Fruit fly (Drosophila melanogaster) whole organism, embryonic: ENCODE results near the gene CG9008.

Experiments
- Abd-B ChIP-seq: fragments of 200-800 bp; sonication (Bioruptor generic); optimal IDR thresholded peaks from 2 replicates; lab custom pipeline; 2018; ENCODE audit warnings: missing biosample characterization, mild to moderate bottlenecking, missing genetic modification characterization, moderate library complexity
- BEAF-32 ChIP-seq: fragments of 200-800 bp; sonication (Bioruptor generic); optimal IDR thresholded peaks from 3 replicates; lab custom pipeline; 2017; ENCODE audit warnings: missing biosample characterization, missing genetic modification characterization, mild to moderate bottlenecking, moderate library complexity, missing genetic modification reagents
- Bdp1 ChIP-seq: fragments of 200-800 bp; sonication (Bioruptor generic); optimal IDR thresholded peaks from 3 replicates; lab custom pipeline; 2016; ENCODE audit warnings: missing biosample characterization, missing genetic modification characterization
- C15 ChIP-seq: fragments of 200-800 bp; sonication (Bioruptor generic); IDR thresholded peaks from 3 replicates; pipeline ENCODE4 v1.3.6; 2022; ENCODE audit warnings: missing biosample characterization, missing genetic modification characterization
- CG10431 ChIP-seq: fragments of 200-800 bp; sonication (Bioruptor generic); optimal IDR thresholded peaks from 3 replicates; lab custom pipeline; 2018; ENCODE audit warnings: missing biosample characterization, mild to moderate bottlenecking, missing genetic modification characterization
- CG10979 ChIP-seq: fragments of 200-800 bp; sonication (Bioruptor generic); optimal IDR thresholded peaks from 2 replicates; lab custom pipeline; 2018; ENCODE audit warnings: missing biosample characterization, mild to moderate bottlenecking, missing genetic modification characterization, moderate library complexity
- CG14050 ChIP-seq: fragments of 200-800 bp; sonication (Bioruptor generic); IDR thresholded peaks from 3 replicates; pipeline ENCODE4 v1.3.6; 2022; ENCODE audit warnings: missing biosample characterization, missing genetic modification characterization
- CG15696 ChIP-seq: fragments of 200-800 bp; sonication (Bioruptor generic); optimal IDR thresholded peaks from 2 replicates; lab custom pipeline; 2019; ENCODE audit warnings: missing biosample characterization, mild to moderate bottlenecking, missing genetic modification characterization, moderate library complexity
- CG16815 ChIP-seq: fragments of 200-800 bp; sonication (Bioruptor generic); optimal IDR thresholded peaks from 3 replicates; lab custom pipeline; 2017; ENCODE audit warnings: missing biosample characterization, mild to moderate bottlenecking, missing genetic modification characterization
- CG17568 ChIP-seq: fragments of 200-800 bp; sonication (Bioruptor generic); optimal IDR thresholded peaks from 2 replicates; lab custom pipeline; 2018; ENCODE audit warnings: missing biosample characterization, mild to moderate bottlenecking, missing genetic modification characterization, moderate library complexity
- CG18619 ChIP-seq: fragments of 200-800 bp; sonication (Bioruptor generic); optimal IDR thresholded peaks from 3 replicates; lab custom pipeline; 2017; ENCODE audit warnings: missing biosample characterization, mild to moderate bottlenecking, missing genetic modification characterization
- CG2875 ChIP-seq: fragments of 200-800 bp; sonication (Bioruptor generic); optimal IDR thresholded peaks from 2 replicates; lab custom pipeline; 2017; ENCODE audit warnings: missing biosample characterization, mild to moderate bottlenecking, missing genetic modification characterization, missing genetic modification reagents
- CG32772 ChIP-seq: fragments of 200-800 bp; sonication (Bioruptor generic); IDR thresholded peaks from 2 replicates; pipeline ENCODE4 v1.3.6; 2022; ENCODE audit warnings: missing biosample characterization, missing genetic modification characterization
- CG33213 ChIP-seq: fragments of 200-800 bp; sonication (Bioruptor generic); optimal IDR thresholded peaks from 3 replicates; lab custom pipeline; 2016; ENCODE audit warnings: missing biosample characterization, missing genetic modification characterization
- CG3407 ChIP-seq: fragments of 200-800 bp; sonication (Bioruptor generic); optimal IDR thresholded peaks from 2 replicates; lab custom pipeline; 2018; ENCODE audit warnings: missing biosample characterization, mild to moderate bottlenecking, missing genetic modification characterization
- CG34224 ChIP-seq: fragments of 200-800 bp; sonication (Bioruptor generic); IDR thresholded peaks from 3 replicates; pipeline ENCODE4 v1.3.6; 2022; ENCODE audit warnings: missing biosample characterization, missing genetic modification characterization; ENCODE audit not compliant: partially characterized antibody
- CG3995 ChIP-seq: fragments of 200-800 bp; sonication (Bioruptor generic); optimal IDR thresholded peaks from 3 replicates; lab custom pipeline; 2016; ENCODE audit warnings: missing biosample characterization, missing genetic modification characterization
- CG4282 ChIP-seq: fragments of 200-800 bp; sonication (Bioruptor generic); optimal IDR thresholded peaks from 2 replicates; lab custom pipeline; 2016; ENCODE audit warnings: missing biosample characterization, missing genetic modification characterization
- CG7556 ChIP-seq: fragments of 200-800 bp; sonication (Bioruptor generic); optimal IDR thresholded peaks from 2 replicates; lab custom pipeline; 2017; ENCODE audit warnings: missing biosample characterization, mild to moderate bottlenecking, missing genetic modification characterization
- CG8478 ChIP-seq: fragments of >200 bp; optimal IDR thresholded peaks from 2 replicates; lab custom pipeline; 2018
- CG9797 ChIP-seq: fragments of 200-800 bp; sonication (Bioruptor generic); optimal IDR thresholded peaks from 3 replicates; lab custom pipeline; 2018; ENCODE audit warnings: missing biosample characterization, mild to moderate bottlenecking, missing genetic modification characterization
- CrebB ChIP-seq: fragments of 200-800 bp; sonication (Bioruptor generic); optimal IDR thresholded peaks from 3 replicates; lab custom pipeline; 2018; ENCODE audit warnings: missing biosample characterization, mild to moderate bottlenecking, missing genetic modification characterization
- D ChIP-seq, 2 experiments: fragments of 200-800 bp in 1 of 2; fragments of >200 bp in 1 of 2; sonication (Bioruptor generic) in 1 of 2; optimal IDR thresholded peaks; 2 replicates in 1 of 2; 3 replicates in 1 of 2; lab custom pipeline; 2017; ENCODE audit warnings: mild to moderate bottlenecking in 1 of 2, missing biosample characterization in 1 of 2, missing genetic modification characterization in 1 of 2, missing genetic modification reagents in 1 of 2
- Deaf1 ChIP-seq: fragments of 200-800 bp; optimal IDR thresholded peaks from 3 replicates; lab custom pipeline; 2019; ENCODE audit warnings: missing biosample characterization, mild to moderate bottlenecking, missing genetic modification characterization, moderate library complexity
- Dref ChIP-seq: fragments of 200-800 bp; sonication (Bioruptor generic); IDR thresholded peaks from 2 replicates; pipeline ENCODE4 v1.3.6; 2022; ENCODE audit warnings: missing biosample characterization, missing genetic modification characterization
- Elba2 ChIP-seq: fragments of 200-800 bp; sonication (Bioruptor generic); optimal IDR thresholded peaks from 3 replicates; lab custom pipeline; 2016; ENCODE audit warnings: missing biosample characterization, missing genetic modification characterization
- Gug ChIP-seq: fragments of 200-800 bp; sonication (Bioruptor generic); IDR thresholded peaks from 4 replicates; pipeline ENCODE4 v1.3.6; 2022; ENCODE audit warnings: missing biosample characterization, missing genetic modification characterization
- HHEX ChIP-seq: fragments of 200-800 bp; sonication (Bioruptor generic); optimal IDR thresholded peaks from 3 replicates; lab custom pipeline; 2017; ENCODE audit warnings: missing biosample characterization, mild to moderate bottlenecking, missing genetic modification characterization, missing genetic modification reagents
- HmgD ChIP-seq: fragments of 200-800 bp; sonication (Bioruptor generic); optimal IDR thresholded peaks from 3 replicates; lab custom pipeline; 2016; ENCODE audit warnings: missing biosample characterization, missing genetic modification characterization
- Hmr ChIP-seq: fragments of 200-800 bp; sonication (Bioruptor generic); optimal IDR thresholded peaks from 3 replicates; lab custom pipeline; 2017; ENCODE audit warnings: mild to moderate bottlenecking, missing biosample characterization, missing genetic modification reagents, missing genetic modification characterization
- MESR4 ChIP-seq: fragments of 200-800 bp; sonication (Bioruptor generic); optimal IDR thresholded peaks from 2 replicates; lab custom pipeline; 2018; ENCODE audit warnings: missing biosample characterization, mild to moderate bottlenecking, missing genetic modification characterization, moderate library complexity
- Max ChIP-seq: fragments of 200-800 bp; sonication (Bioruptor generic); optimal IDR thresholded peaks from 2 replicates; lab custom pipeline; 2016; ENCODE audit warnings: missing biosample characterization, mild to moderate bottlenecking, missing genetic modification characterization
- Mrtf ChIP-seq: fragments of 200-800 bp; sonication (Bioruptor generic); IDR thresholded peaks from 3 replicates; pipeline ENCODE4 v1.3.6; 2022; ENCODE audit warnings: missing biosample characterization, missing genetic modification characterization
- Rx ChIP-seq: fragments of 200-800 bp; sonication (Bioruptor generic); IDR thresholded peaks from 2 replicates; pipeline ENCODE4 v1.3.6; 2022; ENCODE audit warnings: missing biosample characterization, missing genetic modification characterization
- Sry-δ ChIP-seq: fragments of 200-800 bp; sonication (Bioruptor generic); optimal IDR thresholded peaks from 2 replicates; lab custom pipeline; 2016; ENCODE audit warnings: missing biosample characterization, missing genetic modification characterization
- YL-1 ChIP-seq: fragments of 200-800 bp; sonication (Bioruptor generic); optimal IDR thresholded peaks from 3 replicates; lab custom pipeline; 2017; ENCODE audit warnings: missing biosample characterization, mild to moderate bottlenecking, missing genetic modification characterization
- ab ChIP-seq: fragments of 200-800 bp; sonication (Bioruptor generic); optimal IDR thresholded peaks from 2 replicates; lab custom pipeline; 2016; ENCODE audit warnings: missing biosample characterization, missing genetic modification characterization
- bsh ChIP-seq, 2 experiments: fragments of 200-800 bp; sonication (Bioruptor generic); optimal IDR thresholded peaks; 2 replicates each; lab custom pipeline; 2017 to 2018; ENCODE audit warnings: mild to moderate bottlenecking in 2 of 2, missing biosample characterization in 2 of 2, missing genetic modification characterization in 2 of 2, moderate library complexity in 1 of 2
- croc ChIP-seq: fragments of 200-800 bp; sonication (Bioruptor generic); conservative IDR thresholded peaks from 3 replicates; pipeline ENCODE4 v1.3.6; 2022; ENCODE audit warnings: missing biosample characterization, missing genetic modification characterization
- en ChIP-seq: fragments of 200-800 bp; sonication (Bioruptor generic); optimal IDR thresholded peaks from 2 replicates; lab custom pipeline; 2016; ENCODE audit warnings: missing biosample characterization, missing genetic modification characterization
- fd3F ChIP-seq: fragments of 200-800 bp; sonication (Bioruptor generic); optimal IDR thresholded peaks from 2 replicates; lab custom pipeline; 2018; ENCODE audit warnings: missing biosample characterization, mild to moderate bottlenecking, missing genetic modification characterization, moderate library complexity
- fru ChIP-seq: fragments of >200 bp; optimal IDR thresholded peaks from 2 replicates; lab custom pipeline; 2017
- jing ChIP-seq: fragments of 200-800 bp; sonication (Bioruptor generic); optimal IDR thresholded peaks from 2 replicates; lab custom pipeline; 2018; ENCODE audit warnings: missing biosample characterization, mild to moderate bottlenecking, missing genetic modification characterization
- jumu ChIP-seq: fragments of 200-800 bp; sonication (Bioruptor generic); optimal IDR thresholded peaks from 3 replicates; lab custom pipeline; 2016; ENCODE audit warnings: missing biosample characterization, missing genetic modification characterization
- nerfin-1 ChIP-seq: fragments of 200-800 bp; sonication (Bioruptor generic); optimal IDR thresholded peaks from 3 replicates; lab custom pipeline; 2019; ENCODE audit warnings: missing biosample characterization, mild to moderate bottlenecking, missing genetic modification characterization, moderate library complexity
- nerfin-2 ChIP-seq: fragments of 200-800 bp; sonication (Bioruptor generic); IDR thresholded peaks from 2 replicates; pipeline ENCODE4 v1.3.6; 2022; ENCODE audit warnings: missing biosample characterization, missing genetic modification characterization; ENCODE audit not compliant: partially characterized antibody
- prd ChIP-seq, 3 experiments: fragments of >200 bp in 2 of 3; fragments of 200-800 bp in 1 of 3; sonication (Bioruptor generic) in 1 of 3; optimal IDR thresholded peaks in 2 of 3; IDR thresholded peaks in 1 of 3; 2 replicates in 2 of 3; 3 replicates in 1 of 3; pipeline versions ENCODE4 v1.3.6 to Lab custom; 2017 to 2022; ENCODE audit warnings: missing biosample characterization in 1 of 3, missing genetic modification characterization in 1 of 3
- repo ChIP-seq: fragments of 200-800 bp; sonication (Bioruptor generic); optimal IDR thresholded peaks from 2 replicates; lab custom pipeline; 2016; ENCODE audit warnings: missing biosample characterization, missing genetic modification characterization
- sim ChIP-seq: fragments of 200-800 bp; sonication (Bioruptor generic); IDR thresholded peaks from 2 replicates; pipeline ENCODE4 v1.3.6; 2022; ENCODE audit warnings: missing biosample characterization, missing genetic modification characterization
- unc-4 ChIP-seq: fragments of 200-800 bp; sonication (Bioruptor generic); IDR thresholded peaks from 2 replicates; pipeline ENCODE4 v1.3.6; 2022; ENCODE audit warnings: missing biosample characterization, missing genetic modification characterization; ENCODE audit not compliant: partially characterized antibody

The CG9008 gene

dm6 chr2L:13813604-13814178, 33.7 kb upstream of the CG9008 start, which contains the start of gene Sos (continued):
- TF ChIP-seq nerfin-2 (GFP tag; lab: Robert Waterston, UW) (no peak), D (optimal IDR thresholded peaks at IDR 0.05; lab: Kevin White, UChicago) (no peak), D (GFP tag; optimal IDR thresholded peaks at IDR 0.05; lab: Kevin White, UChicago) (no peak), CG32772 (GFP tag; lab: Robert Waterston, UW) (no peak), YL-1 (GFP tag; lab: Kevin White, UChicago) (peak; percentile 94), en (GFP tag; lab: Kevin White, UChicago) (no peak), BEAF-32 (GFP tag; lab: Kevin White, UChicago) (peak; percentile 56), C15 (GFP tag; lab: Robert Waterston, UW) (no peak), CG16815 (GFP tag; lab: Kevin White, UChicago) (no peak), Bdp1 (GFP tag; lab: Kevin White, UChicago) (no peak), CG15696 (tag; lab: Kevin White, UChicago) (no peak), prd (optimal IDR thresholded peaks at IDR 0.05; lab: Kevin White, UChicago) (no peak), prd (GFP tag; IDR thresholded peaks at IDR 0.05; lab: Robert Waterston, UW) (no peak), CG7556 (GFP tag; lab: Kevin White, UChicago) (no peak), CrebB (tag; lab: Kevin White, UChicago) (no peak), Dref (GFP tag; lab: Robert Waterston, UW) (peak; percentile 54), CG33213 (GFP tag; lab: Kevin White, UChicago) (no peak), CG10979 (tag; lab: Kevin White, UChicago) (no peak), bsh (GFP tag; optimal IDR thresholded peaks at IDR 0.05; lab: Kevin White, UChicago) (no peak), Mrtf (no peak), Max (GFP tag; lab: Kevin White, UChicago) (no peak), Gug (no peak), CG4282 (GFP tag; lab: Kevin White, UChicago) (no peak), fd3F (GFP tag; lab: Kevin White, UChicago) (no peak), Abd-B (peak; percentile 10), CG3995 (GFP tag; lab: Kevin White, UChicago) (no peak), fru (lab: Kevin White, UChicago) (no peak), Sry-δ (GFP tag; lab: Kevin White, UChicago) (peak; percentile 32), CG2875 (GFP tag; lab: Kevin White, UChicago) (no peak), Deaf1 (tag; lab: Kevin White, UChicago) (no peak), croc (GFP tag; lab: Robert Waterston, UW) (no peak), CG8478 (lab: Kevin White, UChicago) (no peak), sim (GFP tag; lab: Robert Waterston, UW) (no peak), nerfin-1 (tag; lab: Kevin White, UChicago) (no peak), Rx (no peak), jing (GFP tag; lab: Kevin White, UChicago) (no peak), CG14050 (no peak), repo (GFP tag; lab: Kevin White, UChicago) (no peak), Elba2 (GFP tag; lab: Kevin White, UChicago) (peak; percentile 33), unc-4 (GFP tag; lab: Robert Waterston, UW) (no peak), Hmr (no peak), CG34224 (GFP tag; lab: Robert Waterston, UW) (0 out of 3 replicates have a peak, but pooled peaks have one; percentile 30), CG10431 (GFP tag; lab: Kevin White, UChicago) (no peak), HmgD (GFP tag; lab: Kevin White, UChicago) (no peak), jumu (no peak), CG17568 (GFP tag; lab: Kevin White, UChicago) (no peak), CG18619 (GFP tag; lab: Kevin White, UChicago) (no peak), HHEX (no peak), ab (GFP tag; lab: Kevin White, UChicago) (no peak), MESR4 (peak; percentile 88), CG9797 (GFP tag; lab: Kevin White, UChicago) (peak; percentile 95), CG3407 (GFP tag; lab: Kevin White, UChicago) (no peak)
